Worm (Caenorhabditis elegans): ENCODE results near the gene B0001.8.

ce11 chrIV:12165432-12166078, 24.7 kb upstream of the B0001.8 start:
- TF ChIP-seq nhr-23 (tag; optimal IDR thresholded peaks at IDR 0.05): no peak
- no peak for TF ChIP-seq nhr-76 (tag; optimal IDR thresholded peaks at IDR 0.05)
- no peak for TF ChIP-seq daf-12 (tag; optimal IDR thresholded peaks at IDR 0.05)
- TF ChIP-seq fkh-10 (GFP tag; optimal IDR thresholded peaks at IDR 0.05): no peak
- TF ChIP-seq nhr-11 (tag; optimal IDR thresholded peaks at IDR 0.05): no peak
- no peak for TF ChIP-seq ceh-28 (tag; optimal IDR thresholded peaks at IDR 0.05)
- TF ChIP-seq elt-3 (tag; optimal IDR thresholded peaks at IDR 0.05): no peak
- TF ChIP-seq unc-62 (GFP tag; optimal IDR thresholded peaks at IDR 0.05): no peak
- TF ChIP-seq ztf-4 (tag; optimal IDR thresholded peaks at IDR 0.05): no peak
- TF ChIP-seq fkh-2 (tag; optimal IDR thresholded peaks at IDR 0.05): no peak
- no peak for TF ChIP-seq ceh-16 (tag; optimal IDR thresholded peaks at IDR 0.05)
- no peak for TF ChIP-seq sea-2 (GFP tag; optimal IDR thresholded peaks at IDR 0.05)
- no peak for TF ChIP-seq mdl-1 (tag; optimal IDR thresholded peaks at IDR 0.05)

Data from whole organism, L3 larva.